Worm (Caenorhabditis elegans): Measurements from ENCODE around the gene Y32F6B.1.
A peak's percentile ranks its signal among the peaks of the same experiment; 100 is the strongest.

Y32F6B.1 gene

ce11 chrV:10525902-10526301 is 41.4 kb upstream of the Y32F6B.1 start, which contains the start of the genes C35A5.8 and hda-11:
TSS of gene C35A5.8 (minus strand) at chrV:10525908.
TSS of gene hda-11 (plus strand) at chrV:10526184.
- TF ChIP-seq dve-1 (tag; optimal IDR thresholded peaks at IDR 0.05; ENCODE audit: insufficient read depth), result no peak
- TF ChIP-seq daf-16 (GFP tag; optimal IDR thresholded peaks at IDR 0.05), result no peak
- no peak for TF ChIP-seq daf-16 (tag; optimal IDR thresholded peaks at IDR 0.05)
- TF ChIP-seq zfp-3 (GFP tag; conservative IDR thresholded peaks at IDR 0.05), result peak; percentile 46; the same call in 1 of the 2 replicates
- peak; percentile 48 for TF ChIP-seq rbr-2 (tag; optimal IDR thresholded peaks at IDR 0.05)
- TF ChIP-seq nhr-25 (tag; optimal IDR thresholded peaks at IDR 0.05; ENCODE audit: borderline replicate concordance, insufficient read depth), result peak; percentile 4
- peak; percentile 31 for TF ChIP-seq mxl-3 (GFP tag; optimal IDR thresholded peaks at IDR 0.05)
- no peak for TF ChIP-seq mep-1 (tag; optimal IDR thresholded peaks at IDR 0.05)
- TF ChIP-seq mes-2 (tag; optimal IDR thresholded peaks at IDR 0.05; ENCODE audit: poor library complexity, severe bottlenecking), result peak; percentile 98
- peak; percentile 63 for TF ChIP-seq lin-38 (GFP tag; IDR thresholded peaks at IDR 0.05)
- TF ChIP-seq unc-39 (tag; optimal IDR thresholded peaks at IDR 0.05), result no peak
- TF ChIP-seq Y105C5A.15 (GFP tag; IDR thresholded peaks at IDR 0.05), result no peak
- TF ChIP-seq dmd-6 (GFP tag; IDR thresholded peaks at IDR 0.05), result peak; percentile 61
- TF ChIP-seq R02D3.7 (tag; optimal IDR thresholded peaks at IDR 0.05), result no peak
- TF ChIP-seq egl-43 (GFP tag; IDR thresholded peaks at IDR 0.05), result no peak
- peak; percentile 32 for TF ChIP-seq nhr-6 (tag; optimal IDR thresholded peaks at IDR 0.05)
- 0 out of 2 replicates have a peak, but pooled peaks have one; percentile 27 for TF ChIP-seq mxl-2 (GFP tag; conservative IDR thresholded peaks at IDR 0.05)
- TF ChIP-seq F26F4.8 (GFP tag; conservative IDR thresholded peaks at IDR 0.05), result no peak
- TF ChIP-seq vab-7 (GFP tag; IDR thresholded peaks at IDR 0.05), result no peak
- TF ChIP-seq nhr-41 (GFP tag; IDR thresholded peaks at IDR 0.05), result no peak
- no peak for TF ChIP-seq fkh-10 (GFP tag; optimal IDR thresholded peaks at IDR 0.05)
- TF ChIP-seq pha-4 (GFP tag; IDR thresholded peaks at IDR 0.05), result no peak; the same call in 1 of the 2 replicates
- TF ChIP-seq pha-4 (tag; optimal IDR thresholded peaks at IDR 0.05), result no peak
- TF ChIP-seq nhr-10 (tag; optimal IDR thresholded peaks at IDR 0.05), result no peak
- peak; percentile 78 for TF ChIP-seq madf-9 (GFP tag; conservative IDR thresholded peaks at IDR 0.05)
- no peak for TF ChIP-seq dmd-8 (GFP tag; IDR thresholded peaks at IDR 0.05)
- no peak for TF ChIP-seq F49E8.2 (tag; optimal IDR thresholded peaks at IDR 0.05; ENCODE audit: borderline replicate concordance)
- 0 out of 2 replicates have a peak, but pooled peaks have one; percentile 31 for TF ChIP-seq tag-97 (GFP tag; IDR thresholded peaks at IDR 0.05)
- peak; percentile 41 for TF ChIP-seq sdz-12 (GFP tag; optimal IDR thresholded peaks at IDR 0.05)
- TF ChIP-seq zag-1 (tag; optimal IDR thresholded peaks at IDR 0.05), result no peak
- TF ChIP-seq T20F7.1 (GFP tag; optimal IDR thresholded peaks at IDR 0.05), result no peak
- TF ChIP-seq attf-4 (tag; optimal IDR thresholded peaks at IDR 0.05), result no peak
- TF ChIP-seq Y48G9A.11 (GFP tag; IDR thresholded peaks at IDR 0.05), result peak; percentile 48
- TF ChIP-seq madf-5 (GFP tag; IDR thresholded peaks at IDR 0.05), result no peak
- TF ChIP-seq pqm-1 (tag; optimal IDR thresholded peaks at IDR 0.05), result no peak
- no peak; the same call in 1 of the 2 replicates for TF ChIP-seq T26A8.4 (GFP tag; IDR thresholded peaks at IDR 0.05)
- no peak for TF ChIP-seq nhr-237 (tag; optimal IDR thresholded peaks at IDR 0.05)
- no peak for TF ChIP-seq fos-1 (tag; optimal IDR thresholded peaks at IDR 0.05)
- TF ChIP-seq jun-1 (tag; optimal IDR thresholded peaks at IDR 0.05), result no peak
- peak; percentile 31 for TF ChIP-seq nhr-48 (tag; optimal IDR thresholded peaks at IDR 0.05)
- TF ChIP-seq F10B5.3 (tag; optimal IDR thresholded peaks at IDR 0.05), result no peak
- TF ChIP-seq zfp-2 (tag; optimal IDR thresholded peaks at IDR 0.05), result no peak
- TF ChIP-seq hmg-1.1 (GFP tag; IDR thresholded peaks at IDR 0.05), result peak; percentile 44; the same call in 1 of the 2 replicates
- no peak for TF ChIP-seq mdl-1 (tag; optimal IDR thresholded peaks at IDR 0.05)
- peak in 1 of 2 experiments; percentile 78 for TF ChIP-seq lsy-2 (tag; optimal IDR thresholded peaks at IDR 0.05)
- peak in 1 of 2 experiments; percentile 92 for TF ChIP-seq unc-62 (GFP tag; optimal IDR thresholded peaks at IDR 0.05 in 1 of 2)
- no peak for TF ChIP-seq unc-62 (tag; optimal IDR thresholded peaks at IDR 0.05)
- TF ChIP-seq nhr-111 (GFP tag; optimal IDR thresholded peaks at IDR 0.05), result no peak
- TF ChIP-seq hlh-30 (tag; optimal IDR thresholded peaks at IDR 0.05; ENCODE audit: insufficient read depth), result no peak
- no peak for TF ChIP-seq ama-1 (optimal IDR thresholded peaks at IDR 0.05)
- no peak for TF ChIP-seq ZK546.5 (tag; optimal IDR thresholded peaks at IDR 0.05)
- 0 out of 2 replicates have a peak, but pooled peaks have one; percentile 68 for TF ChIP-seq D1046.2 (GFP tag; IDR thresholded peaks at IDR 0.05)

Data from whole organism, L4 larva.